Worm (Caenorhabditis elegans): ENCODE results near the gene M153.5.
A peak's percentile ranks its signal among the peaks of the same experiment; 100 is the strongest.

M153.5 gene

DNA sequence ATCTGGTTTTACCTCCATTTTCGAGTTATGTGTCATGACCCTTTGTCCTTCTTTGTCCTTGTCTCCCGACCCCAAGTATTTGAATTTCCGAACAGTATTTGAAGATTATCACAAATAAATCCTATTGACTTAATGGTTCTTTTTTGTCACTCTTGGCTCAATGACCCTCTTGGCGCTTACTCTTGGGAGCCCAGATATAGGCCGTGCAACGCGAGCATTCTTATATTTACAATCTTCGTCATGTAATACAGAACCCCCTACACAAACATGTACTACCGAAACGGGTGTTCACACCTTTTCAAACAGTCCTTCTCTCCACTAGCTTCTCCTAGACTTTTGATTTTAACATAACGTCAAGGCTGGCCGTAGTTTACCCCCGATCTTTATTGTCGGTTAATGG is at the start of gene M153.5:
Gene M153.5 (plus strand): TSS at position 301 of the 400 bp plus-strand sequence.
- TF ChIP-seq tra-4 (tag; optimal IDR thresholded peaks at IDR 0.05) (no peak), scrt-1 (GFP tag; IDR thresholded peaks at IDR 0.05) (no peak), tbx-11 (GFP tag; IDR thresholded peaks at IDR 0.05) (no peak), hnd-1 (tag; optimal IDR thresholded peaks at IDR 0.05) (no peak), flt-1 (GFP tag; IDR thresholded peaks at IDR 0.05) (no peak), aly-1 (tag; optimal IDR thresholded peaks at IDR 0.05) (no peak), tbx-37 (GFP tag; conservative IDR thresholded peaks at IDR 0.05) (no peak), ama-1 (optimal IDR thresholded peaks at IDR 0.05) (no peak), sea-1 (GFP tag; conservative IDR thresholded peaks at IDR 0.05) (no peak)

- no peak for TF ChIP-seq tbx-11 (GFP tag; IDR thresholded peaks at IDR 0.05)
- TF ChIP-seq ceh-13 (GFP tag; optimal IDR thresholded peaks at IDR 0.05) = no peak
- TF ChIP-seq ets-7 (tag; optimal IDR thresholded peaks at IDR 0.05) = no peak
- no peak for TF ChIP-seq hnd-1 (tag; optimal IDR thresholded peaks at IDR 0.05)
- no peak for TF ChIP-seq flt-1 (GFP tag; IDR thresholded peaks at IDR 0.05)
- TF ChIP-seq tbx-37 (GFP tag; conservative IDR thresholded peaks at IDR 0.05) = no peak
- TF ChIP-seq ama-1 (optimal IDR thresholded peaks at IDR 0.05) = no peak
- no peak for TF ChIP-seq scrt-1 (GFP tag; IDR thresholded peaks at IDR 0.05)
- no peak for TF ChIP-seq hmbx-1 (tag; optimal IDR thresholded peaks at IDR 0.05)
- TF ChIP-seq pes-1 (GFP tag; IDR thresholded peaks at IDR 0.05) = no peak
- no peak for TF ChIP-seq aly-1 (tag; optimal IDR thresholded peaks at IDR 0.05)
- no peak for TF ChIP-seq hmg-4 (GFP tag; optimal IDR thresholded peaks at IDR 0.05)
- TF ChIP-seq F13C5.2 (tag; optimal IDR thresholded peaks at IDR 0.05) = no peak
- TF ChIP-seq sea-1 (GFP tag; conservative IDR thresholded peaks at IDR 0.05) = no peak
- TF ChIP-seq ceh-36 (tag; optimal IDR thresholded peaks at IDR 0.05) = no peak
- no peak for TF ChIP-seq B0310.2 (tag; optimal IDR thresholded peaks at IDR 0.05)
These were observed 48.6 kb upstream of the M153.5 start for ce11 chrX:12095200-12095599.

DNA sequence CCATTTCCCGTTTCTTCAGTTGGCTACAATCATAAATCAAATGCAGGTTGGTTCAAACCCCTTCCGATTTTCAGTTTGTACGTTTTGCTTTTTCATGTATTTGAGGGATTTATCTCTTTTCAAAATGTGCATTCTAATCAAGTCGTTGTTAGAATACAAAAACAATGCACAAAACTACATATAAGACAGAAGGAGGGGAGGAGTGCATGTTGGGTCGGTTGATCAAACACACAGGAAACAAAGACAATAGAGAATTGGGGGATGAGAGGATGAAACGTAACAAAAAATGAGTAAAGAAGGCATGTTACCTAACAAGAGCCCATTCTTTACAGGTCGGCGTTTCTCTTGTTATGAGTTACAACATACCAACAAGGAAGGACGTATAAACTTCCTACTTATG is 45.8 kb upstream of the M153.5 start:
- no peak for TF ChIP-seq ets-7 (tag; optimal IDR thresholded peaks at IDR 0.05)
- no peak for TF ChIP-seq scrt-1 (GFP tag; IDR thresholded peaks at IDR 0.05)
- no peak for TF ChIP-seq pes-1 (GFP tag; IDR thresholded peaks at IDR 0.05)
- TF ChIP-seq tbx-37 (GFP tag; conservative IDR thresholded peaks at IDR 0.05) = no peak
- no peak for TF ChIP-seq ceh-13 (GFP tag; optimal IDR thresholded peaks at IDR 0.05)
- no peak for TF ChIP-seq F13C5.2 (tag; optimal IDR thresholded peaks at IDR 0.05)
- no peak for TF ChIP-seq tbx-11 (GFP tag; IDR thresholded peaks at IDR 0.05)
- TF ChIP-seq ama-1 (optimal IDR thresholded peaks at IDR 0.05) = no peak
- no peak for TF ChIP-seq flt-1 (GFP tag; IDR thresholded peaks at IDR 0.05)
- no peak for TF ChIP-seq tra-4 (tag; optimal IDR thresholded peaks at IDR 0.05)
- TF ChIP-seq sea-1 (GFP tag; conservative IDR thresholded peaks at IDR 0.05) = no peak

DNA sequence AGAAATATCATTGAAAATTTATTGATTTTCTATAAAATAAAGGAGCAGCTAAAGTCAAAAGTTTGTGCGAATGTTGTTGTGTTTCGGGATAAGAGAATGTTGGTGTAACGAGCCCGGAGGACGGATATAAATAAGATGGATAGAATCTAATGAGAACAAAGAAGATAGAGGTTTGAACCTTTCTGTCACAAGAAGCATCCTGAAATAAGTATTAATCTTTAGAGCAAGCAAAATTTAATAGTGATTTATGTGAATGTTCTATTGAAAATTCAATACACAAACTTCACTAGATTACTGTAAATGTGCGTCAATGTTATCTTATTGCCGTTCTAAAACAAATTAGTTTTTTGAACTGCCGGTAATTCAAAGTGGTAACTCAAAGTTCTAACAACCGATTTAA is 40.1 kb upstream of the M153.5 start, which contains the start of gene W03G11.3:
Gene W03G11.3 (minus strand): TSS at position 101 of the 400 bp plus-strand sequence.
- TF ChIP-seq ceh-13 (GFP tag; optimal IDR thresholded peaks at IDR 0.05) = no peak
- TF ChIP-seq sea-1 (GFP tag; conservative IDR thresholded peaks at IDR 0.05) = no peak
- TF ChIP-seq hmg-4 (GFP tag; optimal IDR thresholded peaks at IDR 0.05) = no peak
- TF ChIP-seq F13C5.2 (tag; optimal IDR thresholded peaks at IDR 0.05) = no peak
- no peak for TF ChIP-seq scrt-1 (GFP tag; IDR thresholded peaks at IDR 0.05)
- TF ChIP-seq tbx-11 (GFP tag; IDR thresholded peaks at IDR 0.05) = no peak
- no peak for TF ChIP-seq ceh-36 (tag; optimal IDR thresholded peaks at IDR 0.05)
- TF ChIP-seq aly-1 (tag; optimal IDR thresholded peaks at IDR 0.05) = no peak
- no peak for TF ChIP-seq ets-7 (tag; optimal IDR thresholded peaks at IDR 0.05)
- TF ChIP-seq flt-1 (GFP tag; IDR thresholded peaks at IDR 0.05) = no peak
- TF ChIP-seq hmbx-1 (tag; optimal IDR thresholded peaks at IDR 0.05) = no peak
- TF ChIP-seq hnd-1 (tag; optimal IDR thresholded peaks at IDR 0.05) = no peak
- no peak for TF ChIP-seq tra-4 (tag; optimal IDR thresholded peaks at IDR 0.05)
- no peak for TF ChIP-seq B0310.2 (tag; optimal IDR thresholded peaks at IDR 0.05)
- TF ChIP-seq pes-1 (GFP tag; IDR thresholded peaks at IDR 0.05) = no peak

- TF ChIP-seq aly-1 (tag; optimal IDR thresholded peaks at IDR 0.05) (no peak), tbx-11 (GFP tag; IDR thresholded peaks at IDR 0.05) (no peak), tra-4 (tag; optimal IDR thresholded peaks at IDR 0.05) (no peak), hnd-1 (tag; optimal IDR thresholded peaks at IDR 0.05) (no peak)
These were observed 39.2 kb upstream of the M153.5 start, which contains the start of gene col-181 for ce11 chrX:12104630-12105029. col-181 (plus strand) TSS chrX:12104930.

- no peak for TF ChIP-seq tbx-37 (GFP tag; conservative IDR thresholded peaks at IDR 0.05)
- no peak for TF ChIP-seq hnd-1 (tag; optimal IDR thresholded peaks at IDR 0.05)
- TF ChIP-seq hmbx-1 (tag; optimal IDR thresholded peaks at IDR 0.05) = no peak
- no peak for TF ChIP-seq ceh-36 (tag; optimal IDR thresholded peaks at IDR 0.05)
- TF ChIP-seq B0310.2 (tag; optimal IDR thresholded peaks at IDR 0.05) = no peak
- TF ChIP-seq F13C5.2 (tag; optimal IDR thresholded peaks at IDR 0.05) = no peak
- TF ChIP-seq hmg-4 (GFP tag; optimal IDR thresholded peaks at IDR 0.05) = no peak
- TF ChIP-seq scrt-1 (GFP tag; IDR thresholded peaks at IDR 0.05) = no peak
- no peak for TF ChIP-seq pes-1 (GFP tag; IDR thresholded peaks at IDR 0.05)
- TF ChIP-seq flt-1 (GFP tag; IDR thresholded peaks at IDR 0.05) = no peak
- no peak for TF ChIP-seq aly-1 (tag; optimal IDR thresholded peaks at IDR 0.05)
- no peak for TF ChIP-seq tra-4 (tag; optimal IDR thresholded peaks at IDR 0.05)
These were observed 38.3 kb upstream of the M153.5 start for ce11 chrX:12105458-12105857.

- TF ChIP-seq ama-1 (optimal IDR thresholded peaks at IDR 0.05) (no peak), pes-1 (GFP tag; IDR thresholded peaks at IDR 0.05) (peak; percentile 99), hmbx-1 (tag; optimal IDR thresholded peaks at IDR 0.05) (peak; percentile 88), F13C5.2 (tag; optimal IDR thresholded peaks at IDR 0.05) (peak; percentile 99), tra-4 (tag; optimal IDR thresholded peaks at IDR 0.05) (peak; percentile 86), hnd-1 (tag; optimal IDR thresholded peaks at IDR 0.05) (peak; percentile 93), tbx-11 (GFP tag; IDR thresholded peaks at IDR 0.05) (peak; percentile 99), hmg-4 (GFP tag; optimal IDR thresholded peaks at IDR 0.05) (no peak), sea-1 (GFP tag; conservative IDR thresholded peaks at IDR 0.05) (peak; percentile 97), B0310.2 (tag; optimal IDR thresholded peaks at IDR 0.05) (peak; percentile 95), aly-1 (tag; optimal IDR thresholded peaks at IDR 0.05) (peak; percentile 97), flt-1 (GFP tag; IDR thresholded peaks at IDR 0.05) (peak; percentile 99), tbx-37 (GFP tag; conservative IDR thresholded peaks at IDR 0.05) (peak; percentile 99), ceh-13 (GFP tag; optimal IDR thresholded peaks at IDR 0.05) (peak; percentile 97), ceh-36 (tag; optimal IDR thresholded peaks at IDR 0.05) (peak; percentile 98), scrt-1 (GFP tag; IDR thresholded peaks at IDR 0.05) (peak; percentile 99), ets-7 (tag; optimal IDR thresholded peaks at IDR 0.05) (peak; percentile 94)
These were observed 37.8 kb upstream of the M153.5 start for ce11 chrX:12106004-12106403.

All from whole organism, early embryonic.